Worm (Caenorhabditis elegans): ENCODE measurements around the gene rfc-4.

rfc-4 gene

DNA sequence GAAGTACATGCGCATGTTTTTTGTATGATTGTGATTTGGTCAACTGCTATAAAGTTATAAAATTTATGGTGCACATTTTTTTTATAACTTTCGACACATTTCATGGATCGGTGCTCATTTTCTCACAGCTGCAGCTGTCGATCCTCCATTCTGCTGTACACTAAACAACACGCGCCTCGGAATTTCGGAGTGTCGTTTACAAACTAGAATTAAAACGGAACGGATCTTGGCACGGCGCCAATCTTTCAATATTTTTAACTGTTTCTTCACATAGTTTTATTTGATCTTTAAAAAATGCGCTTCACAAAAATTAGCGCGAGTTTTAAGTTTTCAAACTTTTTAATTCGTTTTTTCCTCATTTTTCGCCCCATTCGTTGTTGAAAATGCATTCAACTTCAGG, 25.7 kb upstream of the rfc-4 start, which contains the start of gene let-711 (continued):
- no peak for TF ChIP-seq B0336.3 (GFP tag; IDR thresholded peaks at IDR 0.05)
- TF ChIP-seq unc-62 (GFP tag; optimal IDR thresholded peaks at IDR 0.05): no peak
- TF ChIP-seq lag-1 (GFP tag; IDR thresholded peaks at IDR 0.05): no peak
- no peak for TF ChIP-seq him-1 (tag; optimal IDR thresholded peaks at IDR 0.05)
- TF ChIP-seq B0261.1 (tag; optimal IDR thresholded peaks at IDR 0.05): no peak
- TF ChIP-seq hrde-1 (tag; optimal IDR thresholded peaks at IDR 0.05; ENCODE audit: borderline replicate concordance): no peak
- peak; percentile 92 for TF ChIP-seq madf-6 (GFP tag; IDR thresholded peaks at IDR 0.05)
- TF ChIP-seq C06A6.2 (GFP tag; conservative IDR thresholded peaks at IDR 0.05): no peak
- peak; percentile 18; the same call in 1 of the 2 replicates for TF ChIP-seq dox-1 (GFP tag; IDR thresholded peaks at IDR 0.05)
- TF ChIP-seq lsl-1 (GFP tag; optimal IDR thresholded peaks at IDR 0.05): peak; percentile 48
- TF ChIP-seq sptf-2 (GFP tag; optimal IDR thresholded peaks at IDR 0.05): no peak
- no peak for TF ChIP-seq K11D2.4 (GFP tag; IDR thresholded peaks at IDR 0.05)
- no peak for TF ChIP-seq nfya-1 (tag; optimal IDR thresholded peaks at IDR 0.05; ENCODE audit: borderline replicate concordance, insufficient read depth)
- no peak for TF ChIP-seq lir-1 (GFP tag; conservative IDR thresholded peaks at IDR 0.05)
- no peak for TF ChIP-seq F57A8.1 (GFP tag; optimal IDR thresholded peaks at IDR 0.05)
- TF ChIP-seq hmg-1.2 (GFP tag; IDR thresholded peaks at IDR 0.05): no peak
- no peak for TF ChIP-seq tlf-1 (GFP tag; optimal IDR thresholded peaks at IDR 0.05)
- no peak for TF ChIP-seq nhr-120 (GFP tag; IDR thresholded peaks at IDR 0.05)
- no peak for TF ChIP-seq rpc-1 (optimal IDR thresholded peaks at IDR 0.05)
- no peak for TF ChIP-seq rpc-1 (tag; optimal IDR thresholded peaks at IDR 0.05)
- TF ChIP-seq sea-2 (GFP tag; IDR thresholded peaks at IDR 0.05): no peak
- no peak for TF ChIP-seq mel-28 (tag; optimal IDR thresholded peaks at IDR 0.05; ENCODE audit: borderline replicate concordance)
- TF ChIP-seq mes-4 (tag; optimal IDR thresholded peaks at IDR 0.05): no peak
- no peak for TF ChIP-seq ztf-6 (GFP tag; IDR thresholded peaks at IDR 0.05)
- no peak for TF ChIP-seq ZK185.1 (tag; optimal IDR thresholded peaks at IDR 0.05; ENCODE audit: poor library complexity, severe bottlenecking)
- TF ChIP-seq aptf-3 (GFP tag; IDR thresholded peaks at IDR 0.05): no peak
- no peak for TF ChIP-seq ceh-27 (GFP tag; optimal IDR thresholded peaks at IDR 0.05)
- TF ChIP-seq F49E8.2 (tag; optimal IDR thresholded peaks at IDR 0.05; ENCODE audit: insufficient read depth): no peak
- TF ChIP-seq nhr-80 (tag; optimal IDR thresholded peaks at IDR 0.05): no peak
- TF ChIP-seq bed-2 (GFP tag; IDR thresholded peaks at IDR 0.05): no peak
- no peak for TF ChIP-seq zfh-2 (GFP tag; conservative IDR thresholded peaks at IDR 0.05)
- TF ChIP-seq F39B2.1 (GFP tag; IDR thresholded peaks at IDR 0.05): no peak
- 0 out of 2 replicates have a peak, but pooled peaks have one; percentile 29 for TF ChIP-seq ekl-4 (GFP tag; IDR thresholded peaks at IDR 0.05)
- TF ChIP-seq pha-4 (tag; optimal IDR thresholded peaks at IDR 0.05): no peak
- TF ChIP-seq nfya-2 (GFP tag; IDR thresholded peaks at IDR 0.05): no peak
- TF ChIP-seq lin-26 (GFP tag; IDR thresholded peaks at IDR 0.05): no peak
- TF ChIP-seq nhr-179 (tag; optimal IDR thresholded peaks at IDR 0.05): no peak
- TF ChIP-seq F23B12.7 (tag; optimal IDR thresholded peaks at IDR 0.05; ENCODE audit: insufficient read depth): no peak
- no peak for TF ChIP-seq egrh-3 (GFP tag; IDR thresholded peaks at IDR 0.05)
- no peak for TF ChIP-seq ztf-28 (GFP tag; IDR thresholded peaks at IDR 0.05)
- no peak for TF ChIP-seq zim-3 (tag; optimal IDR thresholded peaks at IDR 0.05)
- 0 out of 2 replicates have a peak, but pooled peaks have one; percentile 79 for TF ChIP-seq madf-3 (GFP tag; IDR thresholded peaks at IDR 0.05)
- no peak for TF ChIP-seq bed-1 (GFP tag; IDR thresholded peaks at IDR 0.05)
- no peak for TF ChIP-seq Y56A3A.18 (GFP tag; IDR thresholded peaks at IDR 0.05)
- TF ChIP-seq mcd-1 (GFP tag; IDR thresholded peaks at IDR 0.05): no peak
- TF ChIP-seq gei-17 (GFP tag; optimal IDR thresholded peaks at IDR 0.05): no peak
- TF ChIP-seq lin-35 (GFP tag; optimal IDR thresholded peaks at IDR 0.05): no peak
- peak; percentile 62 for TF ChIP-seq F33H1.4 (GFP tag; IDR thresholded peaks at IDR 0.05)
- TF ChIP-seq F22D6.2 (tag; optimal IDR thresholded peaks at IDR 0.05): no peak

All from whole organism, young adult.